Worm (Caenorhabditis elegans) whole organism, L2 larva: ENCODE data around the gene F49C5.3.
"Not testable (repeated sequence)": the region's sequence is repeated elsewhere in the genome, so short reads cannot be mapped to it uniquely, and the experiment has no call there.

Experiments
- F13H6.1 ChIP-seq: sonication (generic microtip); optimal IDR thresholded peaks from 2 replicates; lab custom pipeline; 2016; ENCODE audit warnings: missing genetic modification characterization, missing compliant biosample characterization
- R02D3.7 ChIP-seq: fragments of 150-350 bp; optimal IDR thresholded peaks from 2 replicates; lab custom pipeline; 2014; ENCODE audit warnings: missing biosample characterization, missing genetic modification characterization
- ZK546.5 ChIP-seq: sonication (generic microtip); optimal IDR thresholded peaks from 2 replicates; lab custom pipeline; 2017; ENCODE audit warnings: missing biosample characterization, missing genetic modification characterization
- aly-2 ChIP-seq: fragments of 150-350 bp; optimal IDR thresholded peaks from 2 replicates; lab custom pipeline; 2014; ENCODE audit warnings: missing biosample characterization, missing genetic modification characterization
- blmp-1 ChIP-seq: sonication (generic microtip); optimal IDR thresholded peaks from 2 replicates; lab custom pipeline; 2017; ENCODE audit warnings: missing genetic modification characterization, mild to moderate bottlenecking, missing compliant biosample characterization, antibody characterized with exemption, moderate library complexity; ENCODE audit not compliant: insufficient read depth
- ceh-16 ChIP-seq: fragments of 150-350 bp; optimal IDR thresholded peaks from 2 replicates; lab custom pipeline; 2014; ENCODE audit warnings: missing biosample characterization, missing genetic modification characterization
- ceh-82 ChIP-seq: fragments of 150-350 bp; optimal IDR thresholded peaks from 2 replicates; lab custom pipeline; 2014; ENCODE audit warnings: missing biosample characterization, missing genetic modification characterization
- crh-2 ChIP-seq: sonication (generic microtip); optimal IDR thresholded peaks from 2 replicates; lab custom pipeline; 2017; ENCODE audit warnings: missing biosample characterization, missing genetic modification characterization
- dmd-4 ChIP-seq: sonication (generic microtip); optimal IDR thresholded peaks from 2 replicates; lab custom pipeline; 2017; ENCODE audit warnings: missing biosample characterization, missing genetic modification characterization
- egl-27 ChIP-seq: sonication (generic microtip); optimal IDR thresholded peaks from 3 replicates; lab custom pipeline; 2017; ENCODE audit warnings: missing biosample characterization, missing genetic modification reagents, missing genetic modification characterization
- elt-3 ChIP-seq: sonication (generic microtip); optimal IDR thresholded peaks from 2 replicates; lab custom pipeline; 2017; ENCODE audit warnings: missing biosample characterization, missing genetic modification characterization
- fos-1 ChIP-seq: fragments of 150-350 bp; optimal IDR thresholded peaks from 2 replicates; lab custom pipeline; 2014; ENCODE audit warnings: missing biosample characterization, missing genetic modification characterization
- gmeb-1 ChIP-seq: fragments of 150-350 bp; optimal IDR thresholded peaks from 2 replicates; lab custom pipeline; 2014; ENCODE audit warnings: missing biosample characterization, missing genetic modification characterization
- lin-13 ChIP-seq: fragments of 150-350 bp; optimal IDR thresholded peaks from 2 replicates; lab custom pipeline; 2014; ENCODE audit warnings: missing biosample characterization, missing genetic modification reagents, missing genetic modification characterization
- lin-39 ChIP-seq: fragments of 150-350 bp; optimal IDR thresholded peaks from 2 replicates; lab custom pipeline; 2014; ENCODE audit warnings: missing biosample characterization, missing genetic modification reagents, missing genetic modification characterization
- lsy-2 ChIP-seq, 2 experiments: fragments of 150-350 bp in 1 of 2; sonication (generic microtip) in 1 of 2; optimal IDR thresholded peaks; 2 replicates each; lab custom pipeline; 2014 to 2017; ENCODE audit warnings: missing biosample characterization in 2 of 2, missing genetic modification characterization in 2 of 2
- mdl-1 ChIP-seq, 2 experiments: fragments of 150-350 bp in 1 of 2; sonication (generic microtip) in 1 of 2; optimal IDR thresholded peaks; 2 replicates each; lab custom pipeline; 2017; ENCODE audit warnings: missing biosample characterization in 2 of 2, missing genetic modification characterization in 2 of 2
- nhr-10 ChIP-seq: sonication (generic microtip); optimal IDR thresholded peaks from 2 replicates; lab custom pipeline; 2017; ENCODE audit warnings: missing biosample characterization, missing genetic modification characterization
- nhr-11 ChIP-seq: fragments of 150-350 bp; optimal IDR thresholded peaks from 2 replicates; lab custom pipeline; 2014; ENCODE audit warnings: missing biosample characterization, missing genetic modification characterization
- nhr-12 ChIP-seq: fragments of 150-350 bp; optimal IDR thresholded peaks from 2 replicates; lab custom pipeline; 2014; ENCODE audit warnings: missing biosample characterization, missing genetic modification characterization
- nhr-129 ChIP-seq: fragments of 150-350 bp; optimal IDR thresholded peaks from 2 replicates; lab custom pipeline; 2014; ENCODE audit warnings: missing biosample characterization, missing genetic modification characterization
- nhr-21 ChIP-seq: fragments of 150-350 bp; optimal IDR thresholded peaks from 2 replicates; lab custom pipeline; 2014; ENCODE audit warnings: missing biosample characterization, missing genetic modification characterization
- nhr-23 ChIP-seq: fragments of 150-350 bp; optimal IDR thresholded peaks from 2 replicates; lab custom pipeline; 2014; ENCODE audit warnings: missing biosample characterization, missing genetic modification reagents, missing genetic modification characterization
- nhr-25 ChIP-seq: fragments of 150-350 bp; sonication (generic microtip); optimal IDR thresholded peaks from 3 replicates; lab custom pipeline; 2014; ENCODE audit warnings: missing biosample characterization, missing genetic modification characterization
- nhr-6 ChIP-seq: fragments of 150-350 bp; optimal IDR thresholded peaks from 2 replicates; lab custom pipeline; 2014; ENCODE audit warnings: missing biosample characterization, missing genetic modification characterization
- nhr-77 ChIP-seq: fragments of 150-350 bp; optimal IDR thresholded peaks from 2 replicates; lab custom pipeline; 2014; ENCODE audit warnings: missing biosample characterization, missing genetic modification characterization
- peb-1 ChIP-seq: fragments of 150-350 bp; optimal IDR thresholded peaks from 2 replicates; lab custom pipeline; 2014; ENCODE audit warnings: missing biosample characterization, missing genetic modification characterization
- sem-4 ChIP-seq: fragments of 150-350 bp; optimal IDR thresholded peaks from 2 replicates; lab custom pipeline; 2014; ENCODE audit warnings: missing biosample characterization, missing genetic modification reagents, missing genetic modification characterization
- skn-1 ChIP-seq: sonication (generic microtip); optimal IDR thresholded peaks from 2 replicates; lab custom pipeline; 2017; ENCODE audit warnings: missing biosample characterization, missing genetic modification characterization
- sma-3 ChIP-seq: sonication (generic microtip); optimal IDR thresholded peaks from 2 replicates; lab custom pipeline; 2016; ENCODE audit warnings: missing genetic modification reagents, missing genetic modification characterization, missing compliant biosample characterization
- sma-9 ChIP-seq, 2 experiments: fragments of 150-350 bp in 1 of 2; sonication (generic microtip) in 1 of 2; optimal IDR thresholded peaks; 2 replicates each; lab custom pipeline; 2014 to 2016; ENCODE audit warnings: missing genetic modification characterization in 2 of 2, mild to moderate bottlenecking in 1 of 2, missing biosample characterization in 1 of 2, missing compliant biosample characterization in 1 of 2, missing genetic modification reagents in 1 of 2, moderate library complexity in 1 of 2
- snpc-4 ChIP-seq: fragments of 150-350 bp; optimal IDR thresholded peaks from 2 replicates; lab custom pipeline; 2014; ENCODE audit warnings: missing biosample characterization, missing genetic modification characterization
- unc-39 ChIP-seq: fragments of 150-350 bp; optimal IDR thresholded peaks from 2 replicates; lab custom pipeline; 2014; ENCODE audit warnings: missing biosample characterization, missing genetic modification characterization
- unc-55 ChIP-seq: fragments of 150-350 bp; sonication (generic microtip); optimal IDR thresholded peaks from 3 replicates; lab custom pipeline; 2014; ENCODE audit warnings: missing biosample characterization, missing genetic modification reagents, missing genetic modification characterization
- unc-62 ChIP-seq: fragments of 150-350 bp; optimal IDR thresholded peaks from 2 replicates; lab custom pipeline; 2014; ENCODE audit warnings: missing biosample characterization, missing genetic modification reagents, missing genetic modification characterization
- ztf-1 ChIP-seq: fragments of 200-800 bp; sonication (Bioruptor generic); conservative IDR thresholded peaks from 2 replicates; pipeline ENCODE4 v1.3.6; 2022; ENCODE audit warnings: missing genetic modification characterization, missing compliant biosample characterization
- ztf-11 ChIP-seq: sonication (generic microtip); optimal IDR thresholded peaks from 2 replicates; lab custom pipeline; 2017; ENCODE audit warnings: missing biosample characterization, missing genetic modification characterization
- ztf-4 ChIP-seq: fragments of 150-350 bp; optimal IDR thresholded peaks from 2 replicates; lab custom pipeline; 2014; ENCODE audit warnings: missing biosample characterization, missing genetic modification characterization

F49C5.3 gene

DNA sequence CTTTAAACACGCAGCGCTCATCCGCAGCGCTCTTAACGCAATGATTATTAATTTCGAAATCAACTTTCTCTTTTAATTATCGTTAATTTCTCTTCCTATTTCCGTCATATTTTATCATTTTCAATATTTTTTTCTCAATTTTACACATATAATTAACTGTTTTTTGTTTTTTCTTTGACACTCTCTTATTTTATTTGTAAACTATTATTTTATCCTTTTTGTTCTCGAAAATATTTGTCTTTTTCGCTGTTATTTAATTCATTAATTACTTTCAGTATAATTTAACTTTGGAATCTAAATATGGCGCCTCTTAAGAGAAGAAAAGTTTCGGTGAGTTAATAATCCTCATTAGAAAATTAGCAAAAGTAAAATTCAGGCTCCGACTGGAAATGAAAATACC, at the start of gene F49C5.3:
Gene F49C5.3, plus strand, starts transcription at position 301 of the 400 bp plus-strand sequence.
- TF ChIP-seq aly-2 (tag; lab: Kevin White, UChicago); dmd-4 (tag; lab: Kevin White, UChicago); mdl-1 (tag; optimal IDR thresholded peaks at IDR 0.05; lab: Kevin White, UChicago): not testable (repeated sequence)

DNA sequence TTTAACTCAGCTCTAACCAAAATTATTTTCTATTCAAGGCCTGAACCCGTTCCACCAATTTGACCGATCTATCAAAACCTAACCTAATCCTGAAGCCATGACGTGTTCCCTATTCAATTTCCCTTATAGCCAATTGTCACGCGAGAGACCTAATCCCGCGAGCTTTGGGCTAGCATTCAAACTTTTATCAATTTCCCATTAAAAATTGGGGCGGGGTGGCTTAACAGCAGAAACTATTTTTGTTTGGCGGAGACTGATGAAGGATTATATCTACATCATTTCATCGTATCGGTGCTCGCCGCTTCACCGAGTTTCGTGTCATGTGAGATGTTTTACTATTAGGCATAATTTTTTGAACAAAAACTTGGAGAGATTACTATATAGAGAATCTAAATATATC, 47.5 kb upstream of the F49C5.3 start:
- no peak for TF ChIP-seq elt-3 (tag; lab: Kevin White, UChicago)
- TF ChIP-seq dmd-4 (tag; lab: Kevin White, UChicago) = no peak
- no peak for TF ChIP-seq blmp-1 (tag; lab: Kevin White, UChicago)
- no peak for TF ChIP-seq aly-2 (tag; lab: Kevin White, UChicago)
- no peak for TF ChIP-seq ztf-11 (tag; lab: Kevin White, UChicago)
- no peak for TF ChIP-seq unc-39
- TF ChIP-seq ceh-82 (tag; lab: Kevin White, UChicago) = no peak
- no peak for TF ChIP-seq unc-62
- no peak for TF ChIP-seq skn-1
- TF ChIP-seq ceh-16 (tag; lab: Kevin White, UChicago) = no peak
- TF ChIP-seq, all 48 proteins: peak for 0

DNA sequence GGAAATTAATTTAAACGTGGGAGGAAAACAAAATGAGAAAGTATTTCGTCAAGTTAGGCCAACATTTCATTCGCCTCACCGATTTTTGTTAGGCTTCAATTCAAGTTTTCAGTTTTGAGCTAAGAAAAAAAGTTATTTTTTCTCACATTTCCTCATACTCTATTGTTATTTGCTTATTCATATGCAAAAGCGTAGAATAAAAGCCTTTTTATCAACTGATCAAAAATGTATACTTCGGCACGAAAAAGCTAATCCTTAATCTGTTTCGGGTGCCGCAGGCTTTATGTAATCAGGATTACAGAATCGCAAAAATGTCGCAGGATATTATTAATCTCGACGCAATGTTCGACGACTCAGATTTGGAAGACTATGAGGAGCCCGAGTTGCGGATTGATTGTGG, 46.4 kb upstream of the F49C5.3 start, which contains the start of gene T21B4.15:
Gene T21B4.15, plus strand, starts transcription at position 301 of the 400 bp plus-strand sequence.
- no peak for TF ChIP-seq nhr-23 (tag; lab: Kevin White, UChicago)
- no peak for TF ChIP-seq nhr-6 (tag; lab: Kevin White, UChicago)
- no peak for TF ChIP-seq unc-55 (GFP tag; lab: Kevin White, UChicago)
- TF ChIP-seq peb-1 = no peak
- no peak for TF ChIP-seq snpc-4
- no peak for TF ChIP-seq fos-1 (tag; lab: Kevin White, UChicago)
- no peak for TF ChIP-seq R02D3.7 (tag; lab: Kevin White, UChicago)
- TF ChIP-seq mdl-1 (tag; optimal IDR thresholded peaks at IDR 0.05; lab: Kevin White, UChicago) = no peak
- no peak for TF ChIP-seq nhr-25
- no peak for TF ChIP-seq lin-39 (tag; lab: Kevin White, UChicago)
- no peak for TF ChIP-seq nhr-12
- no peak for TF ChIP-seq nhr-10 (tag; lab: Kevin White, UChicago)
- no peak for TF ChIP-seq skn-1
- no peak for TF ChIP-seq egl-27 (tag; lab: Kevin White, UChicago)
- TF ChIP-seq gmeb-1 (tag; lab: Kevin White, UChicago) = no peak
- TF ChIP-seq blmp-1 (tag; lab: Kevin White, UChicago) = no peak
- TF ChIP-seq unc-39 = no peak
- no peak for TF ChIP-seq sem-4 (tag; lab: Kevin White, UChicago)

DNA sequence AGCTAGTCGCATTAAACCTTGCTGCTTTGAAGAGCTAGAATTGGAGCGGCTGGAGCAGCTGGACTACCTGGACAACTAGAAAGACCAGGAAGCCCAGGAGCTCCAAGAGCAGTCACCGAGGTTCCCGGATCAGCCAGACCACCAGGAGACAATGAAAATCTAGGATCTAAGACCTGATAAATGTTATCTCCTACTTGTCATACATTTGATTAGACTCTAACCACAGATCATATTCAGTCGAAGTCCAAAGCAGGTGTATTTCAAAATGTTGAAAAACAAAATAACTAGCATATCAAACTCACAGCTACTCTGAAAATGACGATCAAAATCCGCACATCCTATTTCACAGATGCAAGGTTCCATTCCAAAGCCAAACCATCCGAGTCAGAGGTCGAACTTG, 44.4 kb upstream of the F49C5.3 start, which contains the start of gene srz-6:
Gene srz-6, plus strand, starts transcription at position 301 of the 400 bp plus-strand sequence.
- no peak for TF ChIP-seq unc-62
- no peak for TF ChIP-seq mdl-1 (tag; optimal IDR thresholded peaks at IDR 0.05; lab: Kevin White, UChicago)
- no peak for TF ChIP-seq skn-1
- TF ChIP-seq sem-4 (tag; lab: Kevin White, UChicago) = no peak
- TF ChIP-seq gmeb-1 (tag; lab: Kevin White, UChicago) = no peak
- TF ChIP-seq nhr-21 = no peak
- TF ChIP-seq nhr-129 (tag; lab: Kevin White, UChicago) = no peak

DNA sequence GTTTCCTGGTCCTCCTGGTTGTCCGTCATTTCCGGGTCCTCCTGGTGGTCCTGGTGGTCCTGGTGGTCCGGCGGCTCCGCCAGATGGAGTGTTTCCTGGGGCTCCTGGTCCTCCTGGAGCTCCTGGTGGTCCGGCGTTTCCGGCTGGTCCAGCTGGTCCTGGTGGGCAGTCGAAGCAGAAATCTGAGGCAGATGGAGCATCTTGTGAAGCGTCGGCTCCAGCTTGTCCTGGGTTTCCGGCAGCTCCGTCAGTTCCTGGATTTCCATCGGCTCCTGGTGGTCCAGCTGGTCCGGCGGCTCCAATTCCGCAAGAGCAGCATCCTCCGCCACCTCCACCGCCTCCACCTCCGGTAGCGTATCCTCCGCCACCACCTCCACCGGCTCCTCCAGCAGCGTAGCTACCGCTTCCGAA, 42.2 kb upstream of the F49C5.3 start:
- TF ChIP-seq unc-62 (no peak), snpc-4 (no peak), lin-39 (tag; lab: Kevin White, UChicago) (no peak), skn-1 (no peak), lin-13 (GFP tag; lab: Kevin White, UChicago) (no peak), nhr-77 (tag; lab: Kevin White, UChicago) (no peak), peb-1 (no peak), nhr-25 (no peak), ceh-82 (tag; lab: Kevin White, UChicago) (no peak), nhr-11 (tag; lab: Kevin White, UChicago) (no peak), crh-2 (no peak), dmd-4 (tag; lab: Kevin White, UChicago) (no peak)

DNA sequence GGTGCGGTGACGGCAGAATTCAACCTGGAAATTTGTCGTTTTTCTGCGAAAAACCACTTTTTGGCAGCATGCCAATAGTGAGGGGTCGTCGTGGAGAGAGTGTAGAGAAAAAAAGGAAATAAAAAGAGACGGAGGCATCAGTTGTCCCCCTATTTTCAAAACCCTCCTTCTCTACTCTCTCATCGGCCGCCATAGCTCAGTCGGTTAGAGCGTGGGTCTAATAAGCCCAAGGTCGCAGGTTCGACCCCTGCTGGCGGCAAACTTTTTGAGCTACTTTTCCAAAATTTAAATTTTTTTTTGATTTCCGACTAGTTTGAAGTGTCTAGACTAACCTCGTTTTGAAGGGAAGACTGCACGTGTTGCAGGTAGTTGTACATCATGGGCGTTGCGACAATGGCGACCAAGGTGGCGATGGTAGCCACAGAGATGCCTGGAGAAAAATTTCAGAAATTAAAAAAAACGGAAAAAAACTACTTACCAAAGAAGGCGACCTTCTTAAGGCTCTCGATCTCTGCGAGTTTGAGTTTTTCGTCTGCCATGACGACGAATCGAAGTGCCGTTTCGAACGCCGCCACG, 41.7 kb upstream of the F49C5.3 start, which contains the start of gene col-85:
Gene col-85, minus strand, starts transcription at position 540 of the 576 bp plus-strand sequence.
- TF ChIP-seq nhr-11 (tag; lab: Kevin White, UChicago) (peak; percentile 8), ztf-1 (no peak), sma-9 (GFP tag; optimal IDR thresholded peaks at IDR 0.05; lab: Kevin White, UChicago) (peak; percentile 85), sma-9 (tag; optimal IDR thresholded peaks at IDR 0.05; lab: Kevin White, UChicago) (no peak), nhr-21 (peak; percentile 60), unc-55 (GFP tag; lab: Kevin White, UChicago) (peak; percentile 71), lin-39 (tag; lab: Kevin White, UChicago) (no peak), nhr-77 (tag; lab: Kevin White, UChicago) (no peak), nhr-129 (tag; lab: Kevin White, UChicago) (peak; percentile 75), nhr-6 (tag; lab: Kevin White, UChicago) (peak; percentile 47), fos-1 (tag; lab: Kevin White, UChicago) (peak; percentile 49), crh-2 (peak; percentile 60), R02D3.7 (tag; lab: Kevin White, UChicago) (no peak), F13H6.1 (peak; percentile 67), sem-4 (tag; lab: Kevin White, UChicago) (peak; percentile 46), ztf-4 (tag; lab: Kevin White, UChicago) (no peak), egl-27 (tag; lab: Kevin White, UChicago) (peak; percentile 53), dmd-4 (tag; lab: Kevin White, UChicago) (no peak), lsy-2 (tag; optimal IDR thresholded peaks at IDR 0.05; lab: Kevin White, UChicago) (peak; percentile 68 to 70), skn-1 (no peak), mdl-1 (tag; optimal IDR thresholded peaks at IDR 0.05; lab: Kevin White, UChicago) (no peak), lin-13 (GFP tag; lab: Kevin White, UChicago) (no peak), elt-3 (tag; lab: Kevin White, UChicago) (no peak), sma-3 (GFP tag; lab: Kevin White, UChicago) (peak; percentile 65), ZK546.5 (tag; lab: Kevin White, UChicago) (no peak)
